Fruit fly (Drosophila melanogaster): ENCODE data around the gene Cln3.

Gene Cln3

DNA sequence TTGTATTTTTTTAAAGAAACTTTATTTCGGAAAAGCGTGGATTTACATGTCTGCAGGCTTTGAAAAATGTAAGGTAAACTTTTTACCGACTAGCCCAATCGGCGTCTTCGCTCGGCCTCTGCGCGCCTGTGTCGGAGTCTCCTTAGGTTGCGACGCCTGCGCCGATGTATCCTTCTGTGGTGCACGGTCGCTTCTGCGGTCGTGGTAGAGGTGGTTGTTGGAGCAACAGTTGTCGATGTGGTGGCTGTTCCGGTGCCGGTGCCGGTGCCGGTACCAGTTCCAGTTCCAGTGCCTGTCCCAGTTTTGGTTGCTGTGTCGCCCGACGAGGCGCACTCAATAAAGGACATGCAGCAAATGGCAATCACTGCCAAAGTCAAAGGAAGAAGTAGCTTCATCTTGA, 22.9 kb downstream of the Cln3 start:
- TF ChIP-seq kah (GFP tag; optimal IDR thresholded peaks at IDR 0.05), result peak; percentile 33
- peak; percentile 83 for TF ChIP-seq scrt (GFP tag; optimal IDR thresholded peaks at IDR 0.05)
- TF ChIP-seq ewg (GFP tag; optimal IDR thresholded peaks at IDR 0.05), result peak; percentile 71
- TF ChIP-seq CG15514 (GFP tag; optimal IDR thresholded peaks at IDR 0.05), result peak; percentile 97
- peak; percentile 81; the same call in 2 of the 3 replicates for TF ChIP-seq CG2199 (GFP tag; IDR thresholded peaks at IDR 0.05)
- TF ChIP-seq CG13624 (GFP tag; optimal IDR thresholded peaks at IDR 0.05), result no peak
- TF ChIP-seq CG4360 (GFP tag; IDR thresholded peaks at IDR 0.05), result 0 out of 2 replicates have a peak, but pooled peaks have one; percentile 9
- 0 out of 3 replicates have a peak, but pooled peaks have one; percentile 20 for TF ChIP-seq zen2 (GFP tag; IDR thresholded peaks at IDR 0.05; ENCODE audit: partially characterized antibody)
- TF ChIP-seq stwl (tag; optimal IDR thresholded peaks at IDR 0.05), result peak; percentile 55
- no peak for TF ChIP-seq Rfx (GFP tag; IDR thresholded peaks at IDR 0.05)

DNA sequence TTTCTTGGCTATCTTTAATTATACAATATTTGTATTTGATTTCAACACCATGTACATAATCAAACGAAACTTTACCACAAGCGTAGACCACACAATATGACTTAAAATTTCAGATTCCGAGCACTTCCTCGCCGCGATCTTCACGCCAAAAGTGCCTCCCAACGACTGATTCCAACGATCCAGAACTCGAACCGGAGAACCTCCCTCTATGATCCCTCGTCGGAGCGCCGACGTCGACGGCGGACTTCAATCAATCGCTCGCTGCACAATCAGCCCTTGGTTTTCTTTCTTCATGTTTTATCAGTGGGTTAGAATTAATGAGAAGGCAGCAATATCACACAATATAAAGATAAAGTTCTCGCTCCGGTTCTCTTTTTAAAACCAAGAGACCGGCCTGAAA, 49.9 kb downstream of the Cln3 start, which contains the start of the genes Adgf-A and Adgf-A2:
TSS of gene Adgf-A (minus strand) at position 172 of the 400 bp plus-strand sequence.
TSS of gene Adgf-A2 (minus strand) at position 172 of the 400 bp plus-strand sequence.
- TF ChIP-seq lab (GFP tag; optimal IDR thresholded peaks at IDR 0.05) (peak; percentile 20), CG3163 (GFP tag; optimal IDR thresholded peaks at IDR 0.05) (peak; percentile 16), bsh (GFP tag; optimal IDR thresholded peaks at IDR 0.05) (no peak), pros (GFP tag; optimal IDR thresholded peaks at IDR 0.05) (peak; percentile 76), salm (tag; optimal IDR thresholded peaks at IDR 0.05) (no peak), CG18599 (GFP tag; optimal IDR thresholded peaks at IDR 0.05) (no peak), scrt (GFP tag; optimal IDR thresholded peaks at IDR 0.05) (no peak), chm (GFP tag; IDR thresholded peaks at IDR 0.05) (peak; percentile 39; the same call in 1 of the 2 replicates), Jarid2 (GFP tag; optimal IDR thresholded peaks at IDR 0.05) (peak; percentile 73), CG15514 (GFP tag; optimal IDR thresholded peaks at IDR 0.05) (peak; percentile 16), grn (GFP tag; optimal IDR thresholded peaks at IDR 0.05) (peak; percentile 11), CG9932 (GFP tag; IDR thresholded peaks at IDR 0.05) (no peak), ttk (GFP tag; IDR thresholded peaks at IDR 0.05) (0 out of 2 replicates have a peak, but pooled peaks have one; percentile 8), CkIIα-i1 (GFP tag; IDR thresholded peaks at IDR 0.05) (no peak), twi (tag; optimal IDR thresholded peaks at IDR 0.05) (no peak), Lhr (GFP tag; optimal IDR thresholded peaks at IDR 0.05) (no peak), CG10274 (GFP tag; optimal IDR thresholded peaks at IDR 0.05) (no peak), CG2199 (GFP tag; IDR thresholded peaks at IDR 0.05) (peak; percentile 92), Myb (GFP tag; optimal IDR thresholded peaks at IDR 0.05) (no peak), Trl (optimal IDR thresholded peaks at IDR 0.05) (peak in 1 of 2 experiments; percentile 7), Trl (GFP tag; optimal IDR thresholded peaks at IDR 0.05) (no peak)

All from whole organism, embryonic.